Fruit fly (Drosophila melanogaster) whole organism: ENCODE results near the gene CG44037.

Source experiments
- CG8478 ChIP-seq: fragments of >200 bp; optimal IDR thresholded peaks from 2 replicates; lab custom pipeline; 2018; ENCODE audit warnings: inconsistent platforms
- Dll ChIP-seq: fragments of >200 bp; optimal IDR thresholded peaks from 2 replicates; lab custom pipeline; 2017
- EcR ChIP-seq, 2 experiments: fragments of >200 bp; optimal IDR thresholded peaks; 2 replicates each; lab custom pipeline; 2017; ENCODE audit warnings: missing biosample characterization in 2 of 2, missing genetic modification characterization in 2 of 2, missing genetic modification reagents in 2 of 2
- pan ChIP-seq: fragments of >200 bp; optimal IDR thresholded peaks from 2 replicates; lab custom pipeline; 2017
- psq ChIP-seq: fragments of >200 bp; optimal IDR thresholded peaks from 2 replicates; lab custom pipeline; 2017
- usp ChIP-seq: fragments of >200 bp; optimal IDR thresholded peaks from 2 replicates; lab custom pipeline; 2017; ENCODE audit warnings: missing biosample characterization, missing genetic modification characterization, mixed read lengths

Gene CG44037

DNA sequence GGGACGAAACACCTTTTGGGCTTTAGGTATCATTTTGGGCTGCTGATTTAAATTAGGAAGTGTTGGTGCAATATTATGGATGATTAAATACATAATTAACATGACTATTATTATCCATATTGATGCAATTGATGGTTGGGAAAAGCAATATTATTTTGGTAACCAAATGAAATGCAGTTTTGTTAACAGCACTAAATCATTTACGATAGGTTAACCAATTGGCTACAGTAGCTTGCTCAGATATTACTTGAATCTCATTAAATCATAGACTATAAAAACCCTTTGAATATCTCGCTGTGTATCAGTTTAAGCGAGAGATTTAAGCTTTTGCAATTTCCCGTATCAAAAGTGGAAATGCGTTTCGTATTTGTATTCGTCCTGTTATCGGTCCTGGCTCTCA is 14.3 kb downstream of the CG44037 start, which contains the start of gene Sfp87B:
Gene Sfp87B (plus strand): TSS at position 301 of the 400 bp plus-strand sequence.
- TF ChIP-seq psq (lab: Kevin White, UChicago) (no peak), pan (lab: Kevin White, UChicago) (no peak), EcR (GFP tag; optimal IDR thresholded peaks at IDR 0.05; lab: Kevin White, UChicago) (no peak), usp (GFP tag; lab: Kevin White, UChicago) (no peak), CG8478 (lab: Kevin White, UChicago) (no peak), Dll (lab: Kevin White, UChicago) (no peak)

dm6 chr3R:12279019-12279418 is 20.5 kb downstream of the CG44037 start:
- no peak for TF ChIP-seq Dll (lab: Kevin White, UChicago)
- TF ChIP-seq EcR (GFP tag; optimal IDR thresholded peaks at IDR 0.05; lab: Kevin White, UChicago) = no peak
- no peak for TF ChIP-seq pan (lab: Kevin White, UChicago)
- peak; percentile 36 for TF ChIP-seq CG8478 (lab: Kevin White, UChicago)
- TF ChIP-seq psq (lab: Kevin White, UChicago) = no peak
- TF ChIP-seq usp (GFP tag; lab: Kevin White, UChicago) = no peak

DNA sequence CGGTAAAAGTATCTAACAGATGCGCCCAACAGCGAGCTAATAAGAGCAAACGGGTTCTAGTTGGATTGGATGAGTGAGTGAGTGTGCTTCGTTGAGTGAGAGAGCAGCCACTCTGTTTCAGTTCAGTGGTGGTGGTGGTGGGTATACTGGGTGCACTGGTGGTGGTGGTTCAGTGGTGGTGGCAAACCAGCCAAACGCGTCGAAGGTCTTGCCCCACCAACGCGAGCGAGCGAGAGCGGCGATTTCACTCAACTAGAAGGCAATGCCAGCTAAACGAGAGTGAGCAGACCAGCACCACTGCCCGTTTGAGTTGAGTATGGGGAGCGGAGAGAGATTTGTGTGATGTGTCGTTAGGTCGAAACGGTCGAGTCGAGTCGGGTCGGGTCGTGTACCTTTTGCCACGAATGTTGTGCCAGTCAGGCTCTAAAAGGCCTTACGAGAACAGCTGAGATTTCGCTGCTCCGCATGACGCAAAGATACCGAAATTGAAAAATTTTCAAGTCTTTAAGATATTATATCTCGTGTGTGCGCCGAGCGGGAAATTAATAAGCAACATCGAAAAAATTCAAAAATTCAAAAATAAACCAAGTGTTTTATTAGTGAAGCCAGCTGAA is 22.3 kb downstream of the CG44037 start:
- TF ChIP-seq Dll (lab: Kevin White, UChicago) (peak; percentile 47), psq (lab: Kevin White, UChicago) (no peak), CG8478 (lab: Kevin White, UChicago) (peak; percentile 85), pan (lab: Kevin White, UChicago) (no peak), usp (GFP tag; lab: Kevin White, UChicago) (no peak), EcR (GFP tag; optimal IDR thresholded peaks at IDR 0.05; lab: Kevin White, UChicago) (peak in 1 of 2 experiments; percentile 61)

DNA sequence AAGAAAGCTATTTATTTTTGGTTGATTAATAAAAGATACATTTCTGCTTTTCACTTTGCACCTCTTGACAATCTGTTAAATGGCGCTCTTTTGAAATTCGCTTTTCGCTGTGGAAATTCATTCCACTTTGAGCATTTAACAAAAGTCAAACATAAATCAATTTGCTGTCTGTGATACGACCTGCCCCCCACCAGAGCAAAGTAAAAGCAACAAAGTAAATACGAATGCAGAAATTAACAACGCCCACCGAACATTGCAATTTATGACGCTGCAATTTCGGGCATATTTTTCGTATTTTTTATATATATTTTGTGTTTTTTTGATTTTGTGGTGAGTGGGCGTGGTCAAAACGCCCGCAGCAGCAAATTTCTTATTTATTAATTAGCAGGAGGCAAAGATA is 27.1 kb downstream of the CG44037 start:
- TF ChIP-seq EcR (GFP tag; optimal IDR thresholded peaks at IDR 0.05; lab: Kevin White, UChicago) (no peak), usp (GFP tag; lab: Kevin White, UChicago) (no peak), CG8478 (lab: Kevin White, UChicago) (no peak), psq (lab: Kevin White, UChicago) (no peak), pan (lab: Kevin White, UChicago) (no peak), Dll (lab: Kevin White, UChicago) (no peak)

dm6 chr3R:12288580-12289299 is 30.2 kb downstream of the CG44037 start:
- TF ChIP-seq pan (lab: Kevin White, UChicago) (no peak), Dll (lab: Kevin White, UChicago) (no peak), EcR (GFP tag; optimal IDR thresholded peaks at IDR 0.05; lab: Kevin White, UChicago) (no peak), usp (GFP tag; lab: Kevin White, UChicago) (no peak), CG8478 (lab: Kevin White, UChicago) (no peak), psq (lab: Kevin White, UChicago) (no peak)

DNA sequence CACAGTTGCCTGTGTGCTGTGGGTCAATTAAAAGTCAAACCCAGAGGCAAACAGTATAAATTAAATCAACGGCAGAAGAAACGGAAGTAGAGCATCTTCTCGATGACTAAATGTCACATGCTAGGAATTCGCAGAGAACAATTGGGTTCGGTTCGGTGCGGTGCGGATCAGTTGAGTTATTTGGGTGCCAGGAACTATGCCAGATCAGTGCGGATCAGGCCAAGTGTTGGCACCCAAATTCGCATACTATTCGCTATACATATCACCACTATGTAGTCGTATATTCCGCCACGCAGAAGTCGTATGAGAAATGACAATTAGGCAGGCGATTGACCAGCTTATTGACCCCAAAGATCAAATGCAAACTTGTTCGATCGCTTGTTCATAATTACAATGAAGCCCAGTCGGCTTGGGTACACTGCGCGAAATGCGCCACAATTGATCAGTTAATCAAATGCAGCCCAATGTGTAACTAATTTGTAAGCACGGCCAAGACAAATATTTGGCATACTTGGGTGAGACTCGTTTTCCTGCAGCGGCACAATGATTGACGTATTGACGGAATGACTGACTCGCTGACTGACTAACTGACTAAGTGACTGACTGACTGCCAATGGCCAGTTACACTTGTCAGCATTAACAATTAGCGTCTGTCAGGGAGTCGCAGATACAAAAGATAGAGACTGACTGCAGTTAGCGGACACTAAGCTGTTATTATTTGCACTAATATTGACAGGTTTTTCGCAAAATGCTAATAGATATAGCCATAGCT is 32.1 kb downstream of the CG44037 start:
- TF ChIP-seq CG8478 (lab: Kevin White, UChicago) (no peak), pan (lab: Kevin White, UChicago) (no peak), psq (lab: Kevin White, UChicago) (no peak), EcR (GFP tag; optimal IDR thresholded peaks at IDR 0.05; lab: Kevin White, UChicago) (no peak), usp (GFP tag; lab: Kevin White, UChicago) (no peak), Dll (lab: Kevin White, UChicago) (no peak)

DNA sequence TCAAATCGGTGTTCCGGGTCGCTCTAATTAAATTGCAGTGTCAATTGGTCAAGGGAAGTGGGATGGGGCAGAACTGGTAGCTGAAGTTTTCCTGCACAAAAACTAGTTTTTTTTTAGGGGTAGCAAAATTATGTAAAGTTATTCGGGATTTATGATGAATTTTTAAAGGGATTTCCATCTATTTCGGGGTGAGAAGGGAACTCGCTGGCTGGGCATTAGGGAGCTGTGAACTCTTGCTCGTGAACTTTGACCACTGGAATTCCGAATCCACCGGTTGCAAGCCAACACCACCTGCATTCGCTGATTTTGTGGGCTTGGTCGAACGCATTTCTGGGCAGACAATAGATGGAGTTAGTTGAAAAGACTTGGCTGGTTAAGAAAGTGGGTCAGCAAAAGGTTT is 33.3 kb downstream of the CG44037 start:
- TF ChIP-seq pan (lab: Kevin White, UChicago) (no peak), CG8478 (lab: Kevin White, UChicago) (no peak), usp (GFP tag; lab: Kevin White, UChicago) (no peak), psq (lab: Kevin White, UChicago) (no peak), Dll (lab: Kevin White, UChicago) (no peak), EcR (GFP tag; optimal IDR thresholded peaks at IDR 0.05; lab: Kevin White, UChicago) (no peak)

dm6 chr3R:12297261-12297660 is 38.7 kb downstream of the CG44037 start:
- TF ChIP-seq Dll (lab: Kevin White, UChicago) = no peak
- TF ChIP-seq CG8478 (lab: Kevin White, UChicago) = no peak

dm6 chr3R:12301528-12301927 is 43.0 kb downstream of the CG44037 start:
- TF ChIP-seq pan (lab: Kevin White, UChicago) (no peak), EcR (GFP tag; optimal IDR thresholded peaks at IDR 0.05; lab: Kevin White, UChicago) (no peak), psq (lab: Kevin White, UChicago) (no peak), Dll (lab: Kevin White, UChicago) (no peak), CG8478 (lab: Kevin White, UChicago) (no peak), usp (GFP tag; lab: Kevin White, UChicago) (no peak)

DNA sequence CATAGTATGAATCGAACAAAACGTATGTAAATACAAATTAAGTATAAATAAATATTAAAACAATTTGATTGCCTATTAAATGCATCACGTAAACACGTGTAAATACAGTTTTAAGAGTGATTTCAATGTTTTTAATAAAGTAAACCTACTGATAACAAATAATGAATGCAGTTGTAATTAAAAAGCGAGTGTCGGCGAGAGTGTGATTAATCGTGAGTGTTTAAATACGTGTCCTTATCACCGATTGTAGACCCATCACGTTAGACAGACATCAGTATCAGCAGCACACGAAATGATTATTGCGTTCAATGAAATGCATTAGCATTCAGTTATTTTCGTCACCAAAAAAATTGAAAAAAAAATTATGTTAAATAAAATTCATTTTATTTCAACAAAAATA is 44.4 kb downstream of the CG44037 start:
- TF ChIP-seq usp (GFP tag; lab: Kevin White, UChicago) (no peak), psq (lab: Kevin White, UChicago) (no peak), CG8478 (lab: Kevin White, UChicago) (no peak), Dll (lab: Kevin White, UChicago) (no peak), EcR (GFP tag; optimal IDR thresholded peaks at IDR 0.05; lab: Kevin White, UChicago) (no peak), pan (lab: Kevin White, UChicago) (no peak)
